Worm (Caenorhabditis elegans) whole organism, L2 larva: ENCODE data around the gene T16G12.9.

Experiments
- C34F6.9 ChIP-seq: fragments of 150-350 bp; optimal IDR thresholded peaks from 2 replicates; lab custom pipeline; 2014; ENCODE audit warnings: missing biosample characterization, missing genetic modification characterization
- F13H6.1 ChIP-seq: sonication (generic microtip); optimal IDR thresholded peaks from 2 replicates; lab custom pipeline; 2016; ENCODE audit warnings: missing genetic modification characterization, missing compliant biosample characterization
- Y55F3AM.14 ChIP-seq: fragments of 200-800 bp; sonication (Bioruptor generic); optimal IDR thresholded peaks from 2 replicates; lab custom pipeline; 2018; ENCODE audit warnings: mild to moderate bottlenecking, missing genetic modification characterization, missing compliant biosample characterization
- ZK546.5 ChIP-seq: sonication (generic microtip); optimal IDR thresholded peaks from 2 replicates; lab custom pipeline; 2017; ENCODE audit warnings: missing biosample characterization, missing genetic modification characterization
- aly-2 ChIP-seq: fragments of 150-350 bp; optimal IDR thresholded peaks from 2 replicates; lab custom pipeline; 2014; ENCODE audit warnings: missing biosample characterization, missing genetic modification characterization
- blmp-1 ChIP-seq: sonication (generic microtip); optimal IDR thresholded peaks from 2 replicates; lab custom pipeline; 2017; ENCODE audit warnings: missing genetic modification characterization, mild to moderate bottlenecking, missing compliant biosample characterization, antibody characterized with exemption, moderate library complexity; ENCODE audit not compliant: insufficient read depth
- ceh-82 ChIP-seq: fragments of 150-350 bp; optimal IDR thresholded peaks from 2 replicates; lab custom pipeline; 2014; ENCODE audit warnings: missing biosample characterization, missing genetic modification characterization
- crh-2 ChIP-seq: sonication (generic microtip); optimal IDR thresholded peaks from 2 replicates; lab custom pipeline; 2017; ENCODE audit warnings: missing biosample characterization, missing genetic modification characterization
- dmd-4 ChIP-seq: sonication (generic microtip); optimal IDR thresholded peaks from 2 replicates; lab custom pipeline; 2017; ENCODE audit warnings: missing biosample characterization, missing genetic modification characterization
- egl-27 ChIP-seq: sonication (generic microtip); optimal IDR thresholded peaks from 3 replicates; lab custom pipeline; 2017; ENCODE audit warnings: missing biosample characterization, missing genetic modification reagents, missing genetic modification characterization
- elt-3 ChIP-seq: sonication (generic microtip); optimal IDR thresholded peaks from 2 replicates; lab custom pipeline; 2017; ENCODE audit warnings: missing biosample characterization, missing genetic modification characterization
- fos-1 ChIP-seq: fragments of 150-350 bp; optimal IDR thresholded peaks from 2 replicates; lab custom pipeline; 2014; ENCODE audit warnings: missing biosample characterization, missing genetic modification characterization
- gmeb-1 ChIP-seq: fragments of 150-350 bp; optimal IDR thresholded peaks from 2 replicates; lab custom pipeline; 2014; ENCODE audit warnings: missing biosample characterization, missing genetic modification characterization
- lin-11 ChIP-seq: fragments of 150-350 bp; sonication (generic microtip); optimal IDR thresholded peaks from 2 replicates; lab custom pipeline; 2014; ENCODE audit warnings: missing biosample characterization, missing genetic modification characterization, inconsistent platforms, mixed read lengths
- lin-13 ChIP-seq: fragments of 150-350 bp; optimal IDR thresholded peaks from 2 replicates; lab custom pipeline; 2014; ENCODE audit warnings: missing biosample characterization, missing genetic modification reagents, missing genetic modification characterization
- lin-39 ChIP-seq: fragments of 150-350 bp; optimal IDR thresholded peaks from 2 replicates; lab custom pipeline; 2014; ENCODE audit warnings: missing biosample characterization, missing genetic modification reagents, missing genetic modification characterization
- lsy-2 ChIP-seq, 2 experiments: fragments of 150-350 bp in 1 of 2; sonication (generic microtip) in 1 of 2; optimal IDR thresholded peaks; 2 replicates each; lab custom pipeline; 2014 to 2017; ENCODE audit warnings: missing biosample characterization in 2 of 2, missing genetic modification characterization in 2 of 2
- mab-5 ChIP-seq: fragments of 150-350 bp; optimal IDR thresholded peaks from 2 replicates; lab custom pipeline; 2014; ENCODE audit warnings: missing biosample characterization, missing genetic modification characterization
- mbf-1 ChIP-seq: sonication (generic microtip); optimal IDR thresholded peaks from 2 replicates; lab custom pipeline; 2017; ENCODE audit warnings: missing biosample characterization, missing genetic modification characterization
- mdl-1 ChIP-seq, 2 experiments: fragments of 150-350 bp in 1 of 2; sonication (generic microtip) in 1 of 2; optimal IDR thresholded peaks; 2 replicates each; lab custom pipeline; 2017; ENCODE audit warnings: missing biosample characterization in 2 of 2, missing genetic modification characterization in 2 of 2
- nhr-10 ChIP-seq: sonication (generic microtip); optimal IDR thresholded peaks from 2 replicates; lab custom pipeline; 2017; ENCODE audit warnings: missing biosample characterization, missing genetic modification characterization
- nhr-11 ChIP-seq: fragments of 150-350 bp; optimal IDR thresholded peaks from 2 replicates; lab custom pipeline; 2014; ENCODE audit warnings: missing biosample characterization, missing genetic modification characterization
- nhr-12 ChIP-seq: fragments of 150-350 bp; optimal IDR thresholded peaks from 2 replicates; lab custom pipeline; 2014; ENCODE audit warnings: missing biosample characterization, missing genetic modification characterization
- nhr-129 ChIP-seq: fragments of 150-350 bp; optimal IDR thresholded peaks from 2 replicates; lab custom pipeline; 2014; ENCODE audit warnings: missing biosample characterization, missing genetic modification characterization
- nhr-23 ChIP-seq: fragments of 150-350 bp; optimal IDR thresholded peaks from 2 replicates; lab custom pipeline; 2014; ENCODE audit warnings: missing biosample characterization, missing genetic modification reagents, missing genetic modification characterization
- nhr-25 ChIP-seq: fragments of 150-350 bp; sonication (generic microtip); optimal IDR thresholded peaks from 3 replicates; lab custom pipeline; 2014; ENCODE audit warnings: missing biosample characterization, missing genetic modification characterization
- nhr-6 ChIP-seq: fragments of 150-350 bp; optimal IDR thresholded peaks from 2 replicates; lab custom pipeline; 2014; ENCODE audit warnings: missing biosample characterization, missing genetic modification characterization
- nhr-77 ChIP-seq: fragments of 150-350 bp; optimal IDR thresholded peaks from 2 replicates; lab custom pipeline; 2014; ENCODE audit warnings: missing biosample characterization, missing genetic modification characterization
- peb-1 ChIP-seq: fragments of 150-350 bp; optimal IDR thresholded peaks from 2 replicates; lab custom pipeline; 2014; ENCODE audit warnings: missing biosample characterization, missing genetic modification characterization
- sem-4 ChIP-seq: fragments of 150-350 bp; optimal IDR thresholded peaks from 2 replicates; lab custom pipeline; 2014; ENCODE audit warnings: missing biosample characterization, missing genetic modification reagents, missing genetic modification characterization
- sma-3 ChIP-seq: sonication (generic microtip); optimal IDR thresholded peaks from 2 replicates; lab custom pipeline; 2016; ENCODE audit warnings: missing genetic modification reagents, missing genetic modification characterization, missing compliant biosample characterization
- sma-9 ChIP-seq, 2 experiments: fragments of 150-350 bp in 1 of 2; sonication (generic microtip) in 1 of 2; optimal IDR thresholded peaks; 2 replicates each; lab custom pipeline; 2014 to 2016; ENCODE audit warnings: missing genetic modification characterization in 2 of 2, mild to moderate bottlenecking in 1 of 2, missing biosample characterization in 1 of 2, missing compliant biosample characterization in 1 of 2, missing genetic modification reagents in 1 of 2, moderate library complexity in 1 of 2
- snpc-4 ChIP-seq: fragments of 150-350 bp; optimal IDR thresholded peaks from 2 replicates; lab custom pipeline; 2014; ENCODE audit warnings: missing biosample characterization, missing genetic modification characterization
- unc-39 ChIP-seq: fragments of 150-350 bp; optimal IDR thresholded peaks from 2 replicates; lab custom pipeline; 2014; ENCODE audit warnings: missing biosample characterization, missing genetic modification characterization
- unc-55 ChIP-seq: fragments of 150-350 bp; sonication (generic microtip); optimal IDR thresholded peaks from 3 replicates; lab custom pipeline; 2014; ENCODE audit warnings: missing biosample characterization, missing genetic modification reagents, missing genetic modification characterization
- unc-62 ChIP-seq: fragments of 150-350 bp; optimal IDR thresholded peaks from 2 replicates; lab custom pipeline; 2014; ENCODE audit warnings: missing biosample characterization, missing genetic modification reagents, missing genetic modification characterization
- ztf-1 ChIP-seq: fragments of 200-800 bp; sonication (Bioruptor generic); conservative IDR thresholded peaks from 2 replicates; pipeline ENCODE4 v1.3.6; 2022; ENCODE audit warnings: missing genetic modification characterization, missing compliant biosample characterization
- ztf-4 ChIP-seq: fragments of 150-350 bp; optimal IDR thresholded peaks from 2 replicates; lab custom pipeline; 2014; ENCODE audit warnings: missing biosample characterization, missing genetic modification characterization

T16G12.9 gene

ce11 chrIII:10093093-10093492 lies 15.0 kb upstream of the T16G12.9 start:
- TF ChIP-seq ztf-1 (GFP tag; lab: Robert Waterston, UW) (no peak), aly-2 (tag; lab: Kevin White, UChicago) (no peak), mbf-1 (tag; lab: Kevin White, UChicago) (no peak), nhr-6 (no peak), lin-39 (tag; lab: Kevin White, UChicago) (no peak), ceh-82 (no peak), nhr-77 (no peak), Y55F3AM.14 (GFP tag; lab: Kevin White, UChicago) (no peak), lsy-2 (tag; optimal IDR thresholded peaks at IDR 0.05; lab: Kevin White, UChicago) (peak in 1 of 2 experiments; percentile 48), unc-55 (GFP tag; lab: Kevin White, UChicago) (peak; percentile 57), unc-39 (tag; lab: Kevin White, UChicago) (no peak), mab-5 (tag; lab: Kevin White, UChicago) (no peak), lin-13 (GFP tag; lab: Kevin White, UChicago) (peak; percentile 23), gmeb-1 (tag; lab: Kevin White, UChicago) (peak; percentile 81), sma-3 (GFP tag; lab: Kevin White, UChicago) (no peak), lin-11 (tag; lab: Kevin White, UChicago) (no peak), nhr-129 (tag; lab: Kevin White, UChicago) (peak; percentile 21)

- TF ChIP-seq egl-27 (tag; lab: Kevin White, UChicago) (no peak), unc-62 (GFP tag; lab: Kevin White, UChicago) (no peak), sma-9 (GFP tag; optimal IDR thresholded peaks at IDR 0.05; lab: Kevin White, UChicago) (no peak), sma-9 (tag; optimal IDR thresholded peaks at IDR 0.05; lab: Kevin White, UChicago) (no peak), lsy-2 (tag; optimal IDR thresholded peaks at IDR 0.05; lab: Kevin White, UChicago) (no peak)
Measured at ce11 chrIII:10090685-10091084, 12.6 kb upstream of the T16G12.9 start, which contains the start of gene gtf-2H2C. TSS of gene gtf-2H2C (minus strand) at chrIII:10090785.

ce11 chrIII:10088508-10088981 lies 10.5 kb upstream of the T16G12.9 start, which contains the start of gene hal-2:
TSS of gene hal-2 (minus strand) at chrIII:10088931.
- TF ChIP-seq sma-9 (GFP tag; optimal IDR thresholded peaks at IDR 0.05; lab: Kevin White, UChicago) (no peak), sma-9 (tag; optimal IDR thresholded peaks at IDR 0.05; lab: Kevin White, UChicago) (no peak), peb-1 (tag; lab: Kevin White, UChicago) (no peak), C34F6.9 (no peak), ceh-82 (no peak), blmp-1 (tag; lab: Kevin White, UChicago) (no peak), ztf-4 (tag; lab: Kevin White, UChicago) (no peak), nhr-10 (tag; lab: Kevin White, UChicago) (no peak), fos-1 (no peak), mbf-1 (tag; lab: Kevin White, UChicago) (no peak), nhr-12 (tag; lab: Kevin White, UChicago) (no peak), crh-2 (tag; lab: Kevin White, UChicago) (no peak), ztf-1 (GFP tag; lab: Robert Waterston, UW) (no peak), nhr-11 (tag; lab: Kevin White, UChicago) (no peak), gmeb-1 (tag; lab: Kevin White, UChicago) (no peak), aly-2 (tag; lab: Kevin White, UChicago) (no peak), elt-3 (no peak), sem-4 (tag; lab: Kevin White, UChicago) (no peak)

- TF ChIP-seq mdl-1 (tag; optimal IDR thresholded peaks at IDR 0.05; lab: Kevin White, UChicago): no peak
- TF ChIP-seq lin-13 (GFP tag; lab: Kevin White, UChicago): no peak
- TF ChIP-seq F13H6.1 (tag; lab: Kevin White, UChicago): no peak
- no peak for TF ChIP-seq nhr-25 (tag; lab: Kevin White, UChicago)
- no peak for TF ChIP-seq dmd-4 (tag; lab: Kevin White, UChicago)
- no peak for TF ChIP-seq mab-5 (tag; lab: Kevin White, UChicago)
- TF ChIP-seq Y55F3AM.14 (GFP tag; lab: Kevin White, UChicago): no peak
- TF ChIP-seq fos-1: no peak
- no peak for TF ChIP-seq unc-55 (GFP tag; lab: Kevin White, UChicago)
- TF ChIP-seq lin-11 (tag; lab: Kevin White, UChicago): no peak
- no peak for TF ChIP-seq lsy-2 (tag; optimal IDR thresholded peaks at IDR 0.05; lab: Kevin White, UChicago)
- TF ChIP-seq elt-3: no peak
- no peak for TF ChIP-seq ztf-4 (tag; lab: Kevin White, UChicago)
- no peak for TF ChIP-seq ZK546.5 (tag; lab: Kevin White, UChicago)
- TF ChIP-seq nhr-77: no peak
- no peak for TF ChIP-seq unc-39 (tag; lab: Kevin White, UChicago)
- no peak for TF ChIP-seq nhr-23 (tag; lab: Kevin White, UChicago)
- no peak for TF ChIP-seq snpc-4 (tag; lab: Kevin White, UChicago)
- no peak for TF ChIP-seq sma-9 (GFP tag; optimal IDR thresholded peaks at IDR 0.05; lab: Kevin White, UChicago)
- no peak for TF ChIP-seq sma-9 (tag; optimal IDR thresholded peaks at IDR 0.05; lab: Kevin White, UChicago)
Measured at ce11 chrIII:10085983-10086382, 7.9 kb upstream of the T16G12.9 start, which contains the start of gene T16H12.2. TSS of gene T16H12.2 (plus strand) at chrIII:10086283.
